Worm (Caenorhabditis elegans) whole organism, L2 larva: Measurements from ENCODE around the gene zyg-9.

ENCODE experiments used
- C34F6.9 ChIP-seq: fragments of 150-350 bp; optimal IDR thresholded peaks from 2 replicates; lab custom pipeline; 2014; ENCODE audit warnings: missing biosample characterization, missing genetic modification characterization
- R02D3.7 ChIP-seq: fragments of 150-350 bp; optimal IDR thresholded peaks from 2 replicates; lab custom pipeline; 2014; ENCODE audit warnings: missing biosample characterization, missing genetic modification characterization
- Y55F3AM.14 ChIP-seq: fragments of 200-800 bp; sonication (Bioruptor generic); optimal IDR thresholded peaks from 2 replicates; lab custom pipeline; 2018; ENCODE audit warnings: mild to moderate bottlenecking, missing genetic modification characterization, missing compliant biosample characterization
- alr-1 ChIP-seq: fragments of 150-350 bp; optimal IDR thresholded peaks from 2 replicates; lab custom pipeline; 2014; ENCODE audit warnings: missing biosample characterization, missing genetic modification characterization
- aly-2 ChIP-seq: fragments of 150-350 bp; optimal IDR thresholded peaks from 2 replicates; lab custom pipeline; 2014; ENCODE audit warnings: missing biosample characterization, missing genetic modification characterization
- ama-1 ChIP-seq: fragments of 150-350 bp; optimal IDR thresholded peaks from 2 replicates; lab custom pipeline; 2018; ENCODE audit warnings: inconsistent platforms
- blmp-1 ChIP-seq: sonication (generic microtip); optimal IDR thresholded peaks from 2 replicates; lab custom pipeline; 2017; ENCODE audit warnings: missing genetic modification characterization, mild to moderate bottlenecking, missing compliant biosample characterization, antibody characterized with exemption, moderate library complexity; ENCODE audit not compliant: insufficient read depth
- ceh-16 ChIP-seq: fragments of 150-350 bp; optimal IDR thresholded peaks from 2 replicates; lab custom pipeline; 2014; ENCODE audit warnings: missing biosample characterization, missing genetic modification characterization
- ceh-82 ChIP-seq: fragments of 150-350 bp; optimal IDR thresholded peaks from 2 replicates; lab custom pipeline; 2014; ENCODE audit warnings: missing biosample characterization, missing genetic modification characterization
- dmd-4 ChIP-seq: sonication (generic microtip); optimal IDR thresholded peaks from 2 replicates; lab custom pipeline; 2017; ENCODE audit warnings: missing biosample characterization, missing genetic modification characterization
- egl-27 ChIP-seq: sonication (generic microtip); optimal IDR thresholded peaks from 3 replicates; lab custom pipeline; 2017; ENCODE audit warnings: missing biosample characterization, missing genetic modification reagents, missing genetic modification characterization
- elt-1 ChIP-seq: fragments of 150-350 bp; optimal IDR thresholded peaks from 2 replicates; lab custom pipeline; 2014; ENCODE audit warnings: missing biosample characterization, missing genetic modification characterization
- elt-3 ChIP-seq: sonication (generic microtip); optimal IDR thresholded peaks from 2 replicates; lab custom pipeline; 2017; ENCODE audit warnings: missing biosample characterization, missing genetic modification characterization
- fos-1 ChIP-seq: fragments of 150-350 bp; optimal IDR thresholded peaks from 2 replicates; lab custom pipeline; 2014; ENCODE audit warnings: missing biosample characterization, missing genetic modification characterization
- lin-11 ChIP-seq: fragments of 150-350 bp; sonication (generic microtip); optimal IDR thresholded peaks from 2 replicates; lab custom pipeline; 2014; ENCODE audit warnings: missing biosample characterization, missing genetic modification characterization, inconsistent platforms, mixed read lengths
- lin-13 ChIP-seq: fragments of 150-350 bp; optimal IDR thresholded peaks from 2 replicates; lab custom pipeline; 2014; ENCODE audit warnings: missing biosample characterization, missing genetic modification reagents, missing genetic modification characterization
- lin-39 ChIP-seq: fragments of 150-350 bp; optimal IDR thresholded peaks from 2 replicates; lab custom pipeline; 2014; ENCODE audit warnings: missing biosample characterization, missing genetic modification reagents, missing genetic modification characterization
- lsy-2 ChIP-seq, 2 experiments: fragments of 150-350 bp in 1 of 2; sonication (generic microtip) in 1 of 2; optimal IDR thresholded peaks; 2 replicates each; lab custom pipeline; 2014 to 2017; ENCODE audit warnings: missing biosample characterization in 2 of 2, missing genetic modification characterization in 2 of 2
- mab-5 ChIP-seq: fragments of 150-350 bp; optimal IDR thresholded peaks from 2 replicates; lab custom pipeline; 2014; ENCODE audit warnings: missing biosample characterization, missing genetic modification characterization
- mdl-1 ChIP-seq, 2 experiments: fragments of 150-350 bp in 1 of 2; sonication (generic microtip) in 1 of 2; optimal IDR thresholded peaks; 2 replicates each; lab custom pipeline; 2017; ENCODE audit warnings: missing biosample characterization in 2 of 2, missing genetic modification characterization in 2 of 2
- nhr-11 ChIP-seq: fragments of 150-350 bp; optimal IDR thresholded peaks from 2 replicates; lab custom pipeline; 2014; ENCODE audit warnings: missing biosample characterization, missing genetic modification characterization
- nhr-12 ChIP-seq: fragments of 150-350 bp; optimal IDR thresholded peaks from 2 replicates; lab custom pipeline; 2014; ENCODE audit warnings: missing biosample characterization, missing genetic modification characterization
- nhr-129 ChIP-seq: fragments of 150-350 bp; optimal IDR thresholded peaks from 2 replicates; lab custom pipeline; 2014; ENCODE audit warnings: missing biosample characterization, missing genetic modification characterization
- nhr-25 ChIP-seq: fragments of 150-350 bp; sonication (generic microtip); optimal IDR thresholded peaks from 3 replicates; lab custom pipeline; 2014; ENCODE audit warnings: missing biosample characterization, missing genetic modification characterization
- nhr-6 ChIP-seq: fragments of 150-350 bp; optimal IDR thresholded peaks from 2 replicates; lab custom pipeline; 2014; ENCODE audit warnings: missing biosample characterization, missing genetic modification characterization
- nhr-77 ChIP-seq: fragments of 150-350 bp; optimal IDR thresholded peaks from 2 replicates; lab custom pipeline; 2014; ENCODE audit warnings: missing biosample characterization, missing genetic modification characterization
- skn-1 ChIP-seq: sonication (generic microtip); optimal IDR thresholded peaks from 2 replicates; lab custom pipeline; 2017; ENCODE audit warnings: missing biosample characterization, missing genetic modification characterization
- sma-3 ChIP-seq: sonication (generic microtip); optimal IDR thresholded peaks from 2 replicates; lab custom pipeline; 2016; ENCODE audit warnings: missing genetic modification reagents, missing genetic modification characterization, missing compliant biosample characterization
- sma-9 ChIP-seq, 2 experiments: fragments of 150-350 bp in 1 of 2; sonication (generic microtip) in 1 of 2; optimal IDR thresholded peaks; 2 replicates each; lab custom pipeline; 2014 to 2016; ENCODE audit warnings: missing genetic modification characterization in 2 of 2, mild to moderate bottlenecking in 1 of 2, missing biosample characterization in 1 of 2, missing compliant biosample characterization in 1 of 2, missing genetic modification reagents in 1 of 2, moderate library complexity in 1 of 2
- unc-39 ChIP-seq: fragments of 150-350 bp; optimal IDR thresholded peaks from 2 replicates; lab custom pipeline; 2014; ENCODE audit warnings: missing biosample characterization, missing genetic modification characterization
- unc-55 ChIP-seq: fragments of 150-350 bp; sonication (generic microtip); optimal IDR thresholded peaks from 3 replicates; lab custom pipeline; 2014; ENCODE audit warnings: missing biosample characterization, missing genetic modification reagents, missing genetic modification characterization
- ztf-11 ChIP-seq: sonication (generic microtip); optimal IDR thresholded peaks from 2 replicates; lab custom pipeline; 2017; ENCODE audit warnings: missing biosample characterization, missing genetic modification characterization
- ztf-4 ChIP-seq: fragments of 150-350 bp; optimal IDR thresholded peaks from 2 replicates; lab custom pipeline; 2014; ENCODE audit warnings: missing biosample characterization, missing genetic modification characterization

The zyg-9 gene

DNA sequence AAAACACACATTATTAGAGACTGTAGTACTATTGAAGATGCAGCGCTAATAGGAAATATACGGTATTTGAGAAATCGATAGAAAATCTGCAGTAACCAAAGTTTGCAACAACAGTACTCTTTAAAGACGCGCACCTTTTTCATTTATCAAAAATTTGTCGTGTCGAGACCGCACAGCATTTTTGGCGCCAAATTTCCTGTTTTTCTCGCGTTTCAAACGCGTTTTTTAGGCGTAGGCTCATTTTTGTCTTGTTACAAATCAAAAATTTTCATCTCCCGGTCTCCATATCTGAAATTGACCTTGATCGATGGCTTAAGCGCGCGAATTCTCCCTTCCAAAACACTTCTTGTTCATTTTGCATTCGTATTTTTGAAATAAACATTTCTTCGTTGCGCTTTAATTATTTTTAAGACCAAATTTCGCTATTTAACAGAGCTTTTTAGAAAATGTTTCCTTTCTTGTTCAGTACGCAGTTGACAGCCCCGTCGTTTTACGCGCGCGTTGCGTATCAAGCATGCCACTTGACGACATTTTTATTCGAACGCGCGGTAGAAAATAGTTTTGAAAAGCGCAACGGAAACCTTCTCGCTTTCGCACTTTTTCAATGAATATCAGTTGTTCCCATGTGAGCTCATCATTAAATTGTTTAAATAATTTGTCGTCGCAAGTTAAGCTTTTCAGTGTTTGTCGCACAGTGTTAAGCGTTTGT, 783 bp upstream of the zyg-9 start:
- no peak for TF ChIP-seq skn-1 (tag; lab: Kevin White, UChicago)
- TF ChIP-seq Y55F3AM.14 (GFP tag; lab: Kevin White, UChicago) = no peak
- TF ChIP-seq ceh-16 (tag; lab: Kevin White, UChicago) = no peak
- TF ChIP-seq dmd-4 (tag; lab: Kevin White, UChicago) = no peak
- no peak for TF ChIP-seq ztf-11
- no peak for TF ChIP-seq elt-1 (tag; lab: Kevin White, UChicago)
- no peak for TF ChIP-seq sma-3 (GFP tag; lab: Kevin White, UChicago)
- no peak for TF ChIP-seq nhr-6 (tag; lab: Kevin White, UChicago)
- TF ChIP-seq nhr-12 (tag; lab: Kevin White, UChicago) = no peak
- no peak for TF ChIP-seq R02D3.7 (tag; lab: Kevin White, UChicago)
- no peak for TF ChIP-seq nhr-25 (tag; lab: Kevin White, UChicago)
- TF ChIP-seq egl-27 (tag; lab: Kevin White, UChicago) = no peak
- TF ChIP-seq nhr-11 (tag; lab: Kevin White, UChicago) = no peak
- no peak for TF ChIP-seq fos-1
- TF ChIP-seq aly-2 (tag; lab: Kevin White, UChicago) = no peak
- TF ChIP-seq lsy-2 (tag; optimal IDR thresholded peaks at IDR 0.05; lab: Kevin White, UChicago) = no peak
- no peak for TF ChIP-seq mdl-1 (tag; optimal IDR thresholded peaks at IDR 0.05; lab: Kevin White, UChicago)
- TF ChIP-seq elt-3 (tag; lab: Kevin White, UChicago) = no peak

DNA sequence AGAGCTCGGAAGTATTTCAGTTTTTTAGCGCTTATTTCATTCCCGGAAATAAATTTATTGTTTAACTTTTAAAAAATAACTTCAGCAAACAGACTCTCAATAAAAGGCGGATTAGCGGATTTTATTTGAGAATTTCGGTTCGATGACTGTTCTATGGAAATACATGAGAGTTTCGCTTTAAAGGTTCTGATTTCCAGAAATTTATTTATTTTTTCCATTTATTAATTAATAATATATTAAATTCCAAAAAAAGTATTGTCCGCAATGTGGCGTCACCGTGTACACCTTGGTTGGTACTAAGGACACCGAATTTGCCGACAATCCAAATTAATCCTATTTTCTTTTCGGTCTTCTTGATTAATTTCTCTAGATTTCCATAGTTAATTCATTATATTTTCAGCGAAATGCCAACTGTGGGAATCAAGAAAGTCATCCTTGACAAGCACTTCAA, 6.9 kb downstream of the zyg-9 start, which contains the start of gene fars-3:
TSS of gene fars-3 (plus strand) at position 401 of the 451 bp plus-strand sequence.
- TF ChIP-seq C34F6.9 = peak; percentile 39
- peak in 1 of 2 experiments; percentile 49 for TF ChIP-seq lsy-2 (tag; optimal IDR thresholded peaks at IDR 0.05; lab: Kevin White, UChicago)
- no peak for TF ChIP-seq ztf-4 (tag; lab: Kevin White, UChicago)
- TF ChIP-seq ama-1 (lab: Kevin White, UChicago) = peak; percentile 26
- no peak for TF ChIP-seq ztf-11
- no peak for TF ChIP-seq lin-13
- no peak for TF ChIP-seq nhr-11 (tag; lab: Kevin White, UChicago)

DNA sequence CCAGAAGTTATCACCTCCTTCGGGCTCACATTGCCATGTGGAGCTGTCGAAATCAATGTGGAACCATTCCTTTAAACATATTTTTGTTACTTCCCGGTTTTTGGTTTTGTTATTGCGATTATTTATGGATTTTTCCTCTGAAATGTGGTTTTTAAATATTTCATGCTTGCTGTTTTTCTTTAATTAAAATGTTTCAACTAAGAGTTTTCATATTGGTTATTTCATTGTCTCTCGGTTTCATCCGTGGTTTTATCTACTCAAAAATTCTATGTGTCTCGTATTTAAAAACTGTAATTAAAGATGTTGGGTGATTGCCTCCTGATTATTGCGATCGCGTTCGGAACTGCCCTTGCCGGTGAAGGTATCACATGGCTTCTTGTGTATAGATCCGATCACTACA, 9.3 kb downstream of the zyg-9 start, which contains the start of gene F22B5.10:
TSS of gene F22B5.10 (plus strand) at position 301 of the 400 bp plus-strand sequence.
- TF ChIP-seq unc-39 (tag; lab: Kevin White, UChicago) = no peak
- TF ChIP-seq fos-1 = no peak
- no peak for TF ChIP-seq blmp-1
- no peak for TF ChIP-seq alr-1
- TF ChIP-seq Y55F3AM.14 (GFP tag; lab: Kevin White, UChicago) = no peak
- TF ChIP-seq unc-55 = no peak

DNA sequence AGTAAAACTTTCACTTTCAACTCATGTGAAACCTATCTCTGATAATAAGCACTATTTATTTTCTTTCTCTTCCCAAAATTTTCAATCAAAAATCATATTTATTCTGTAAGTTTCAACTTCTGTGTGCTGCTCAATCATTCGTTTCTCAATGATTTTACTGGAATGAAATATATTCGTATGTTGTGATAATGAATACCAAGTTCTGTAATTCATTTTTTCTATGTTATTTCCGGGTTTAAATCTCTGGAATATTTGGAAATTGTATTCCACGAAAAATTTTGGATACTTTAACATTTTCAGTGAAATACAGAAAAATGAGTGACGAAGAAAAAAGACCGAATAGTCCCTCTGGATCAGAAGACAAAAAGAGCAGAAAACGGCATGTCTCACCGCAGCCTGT, 10.2 kb downstream of the zyg-9 start, which contains the start of gene M05D6.2:
TSS of gene M05D6.2 (plus strand) at position 301 of the 400 bp plus-strand sequence.
- TF ChIP-seq ceh-82 (tag; lab: Kevin White, UChicago) (no peak), blmp-1 (no peak), sma-9 (GFP tag; optimal IDR thresholded peaks at IDR 0.05; lab: Kevin White, UChicago) (no peak), sma-9 (tag; optimal IDR thresholded peaks at IDR 0.05; lab: Kevin White, UChicago) (no peak), nhr-77 (tag; lab: Kevin White, UChicago) (no peak), nhr-12 (tag; lab: Kevin White, UChicago) (no peak), nhr-11 (tag; lab: Kevin White, UChicago) (no peak), nhr-129 (tag; lab: Kevin White, UChicago) (no peak), elt-1 (tag; lab: Kevin White, UChicago) (no peak), R02D3.7 (tag; lab: Kevin White, UChicago) (no peak), lin-39 (tag; lab: Kevin White, UChicago) (no peak), ztf-4 (tag; lab: Kevin White, UChicago) (no peak)

DNA sequence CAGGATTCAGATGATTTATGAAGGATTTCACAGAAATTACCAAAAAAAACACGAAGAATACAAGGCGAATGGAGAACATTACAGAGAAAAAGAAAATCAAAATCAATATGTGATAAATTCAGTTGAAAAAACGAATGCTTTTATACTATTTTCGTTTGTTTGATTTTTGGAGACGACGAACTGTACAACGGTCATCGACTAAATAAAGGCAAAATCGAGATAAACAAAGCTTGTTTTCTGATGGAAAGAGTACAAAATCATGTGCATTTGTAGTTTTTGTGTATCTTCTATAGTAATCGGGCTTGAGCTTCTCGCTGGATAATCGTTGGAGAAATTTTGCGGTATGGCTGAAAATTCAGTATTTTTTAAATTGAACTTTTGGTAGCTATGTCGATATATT, 13.5 kb downstream of the zyg-9 start, which contains the start of gene M05D6.8:
TSS of gene M05D6.8 (minus strand) at position 101 of the 400 bp plus-strand sequence.
- no peak for TF ChIP-seq mab-5
- no peak for TF ChIP-seq lin-11
